Fruit fly (Drosophila melanogaster): ENCODE data around the gene CG42823.

Gene CG42823

DNA sequence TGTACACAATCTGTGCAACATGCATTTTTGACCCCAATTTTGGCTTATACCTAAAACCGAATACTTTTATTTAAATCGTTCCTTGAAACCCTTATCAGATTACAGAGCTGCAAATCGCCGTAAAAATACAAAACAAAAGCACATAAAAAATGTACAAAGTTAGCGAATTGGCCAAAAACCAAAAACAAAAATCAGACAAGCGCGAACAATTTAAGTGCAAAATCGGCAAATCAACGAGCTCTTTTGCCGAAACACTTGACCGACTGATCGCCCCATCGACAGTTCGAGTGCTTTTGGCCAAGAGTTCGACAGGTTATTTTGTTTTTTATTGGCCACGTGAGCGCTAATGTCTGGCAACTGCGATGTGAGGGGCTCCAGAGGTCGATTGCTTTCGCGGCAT lies 23.0 kb downstream of the CG42823 start:
- TF ChIP-seq pan (optimal IDR thresholded peaks at IDR 0.05) (no peak), Mio (GFP tag; optimal IDR thresholded peaks at IDR 0.05) (no peak), Dfd (GFP tag; optimal IDR thresholded peaks at IDR 0.05) (no peak), OdsH (GFP tag; optimal IDR thresholded peaks at IDR 0.05) (no peak), GATAd (GFP tag; optimal IDR thresholded peaks at IDR 0.05) (no peak), tai (GFP tag; optimal IDR thresholded peaks at IDR 0.05) (no peak), CG32264 (GFP tag; optimal IDR thresholded peaks at IDR 0.05) (no peak), woc (GFP tag; optimal IDR thresholded peaks at IDR 0.05) (no peak), dmrt93B (GFP tag; optimal IDR thresholded peaks at IDR 0.05) (no peak), psq (GFP tag; optimal IDR thresholded peaks at IDR 0.05) (no peak), ey (GFP tag; optimal IDR thresholded peaks at IDR 0.05) (no peak), Abd-B (GFP tag; optimal IDR thresholded peaks at IDR 0.05) (no peak), CrebA (GFP tag; optimal IDR thresholded peaks at IDR 0.05; ENCODE audit: borderline replicate concordance) (no peak), brk (GFP tag; optimal IDR thresholded peaks at IDR 0.05) (no peak), sv (GFP tag; optimal IDR thresholded peaks at IDR 0.05) (no peak), HLH106 (tag; optimal IDR thresholded peaks at IDR 0.05) (no peak), Sp1 (GFP tag; optimal IDR thresholded peaks at IDR 0.05) (no peak), Rel (GFP tag; optimal IDR thresholded peaks at IDR 0.05) (no peak), Rel (tag; optimal IDR thresholded peaks at IDR 0.05) (no peak), dl (GFP tag; optimal IDR thresholded peaks at IDR 0.05; ENCODE audit: insufficient read depth in 1 of 2, partially characterized antibody in 2 of 2) (no peak), Vsx2 (GFP tag; optimal IDR thresholded peaks at IDR 0.05; ENCODE audit: partially characterized antibody) (no peak)

DNA sequence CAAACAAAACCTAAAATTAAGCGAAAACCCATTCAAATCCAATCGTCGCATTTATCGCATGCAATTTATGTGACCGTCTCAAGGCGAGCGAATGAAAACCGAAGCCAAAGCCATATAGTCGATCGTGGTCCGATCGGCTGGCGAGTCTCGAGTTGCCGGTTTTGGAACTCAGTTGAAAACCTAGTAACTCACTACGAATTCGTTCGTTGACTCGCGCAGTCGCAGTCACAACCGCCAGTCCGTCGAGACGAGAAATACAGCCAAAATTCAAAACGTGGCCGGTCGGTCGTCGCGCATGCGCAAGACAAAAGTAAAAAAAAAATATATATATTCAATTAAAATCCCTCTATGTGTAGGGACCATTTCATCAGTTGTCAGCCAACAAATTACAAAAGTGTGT lies 25.2 kb downstream of the CG42823 start, which contains the start of gene lute:
TSS of gene lute (plus strand) at position 203 of the 400 bp plus-strand sequence.
- peak; percentile 21 for TF ChIP-seq fru (GFP tag; optimal IDR thresholded peaks at IDR 0.05)
- TF ChIP-seq woc (GFP tag; optimal IDR thresholded peaks at IDR 0.05), result no peak
- TF ChIP-seq CrebA (GFP tag; optimal IDR thresholded peaks at IDR 0.05; ENCODE audit: borderline replicate concordance), result peak; percentile 21
- TF ChIP-seq Vsx2 (GFP tag; optimal IDR thresholded peaks at IDR 0.05; ENCODE audit: partially characterized antibody), result peak; percentile 25

DNA sequence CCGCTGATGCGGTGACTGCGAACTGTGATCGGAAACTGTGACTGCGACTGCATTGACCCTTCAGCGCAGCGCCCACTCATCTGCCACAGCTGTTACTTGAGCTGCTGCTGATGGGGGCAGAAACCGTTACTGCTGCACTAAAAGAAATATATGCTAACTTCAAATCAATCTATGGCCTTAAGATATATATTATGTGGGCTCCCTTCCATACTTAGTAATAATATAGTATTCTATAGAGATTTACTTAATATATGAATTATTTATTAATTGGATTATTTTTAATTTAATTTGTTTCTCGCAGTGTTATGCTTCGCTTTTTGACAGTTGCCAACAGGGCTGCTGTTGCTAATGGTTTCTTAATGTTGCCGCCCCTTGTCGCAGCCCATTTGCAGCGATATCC lies 25.9 kb downstream of the CG42823 start:
- TF ChIP-seq foxo (GFP tag; optimal IDR thresholded peaks at IDR 0.05) (peak in 1 of 2 experiments; percentile 47), dmrt93B (GFP tag; optimal IDR thresholded peaks at IDR 0.05) (no peak), woc (GFP tag; optimal IDR thresholded peaks at IDR 0.05) (no peak), fru (GFP tag; optimal IDR thresholded peaks at IDR 0.05) (peak; percentile 8), HLH106 (tag; optimal IDR thresholded peaks at IDR 0.05) (peak; percentile 36)

DNA sequence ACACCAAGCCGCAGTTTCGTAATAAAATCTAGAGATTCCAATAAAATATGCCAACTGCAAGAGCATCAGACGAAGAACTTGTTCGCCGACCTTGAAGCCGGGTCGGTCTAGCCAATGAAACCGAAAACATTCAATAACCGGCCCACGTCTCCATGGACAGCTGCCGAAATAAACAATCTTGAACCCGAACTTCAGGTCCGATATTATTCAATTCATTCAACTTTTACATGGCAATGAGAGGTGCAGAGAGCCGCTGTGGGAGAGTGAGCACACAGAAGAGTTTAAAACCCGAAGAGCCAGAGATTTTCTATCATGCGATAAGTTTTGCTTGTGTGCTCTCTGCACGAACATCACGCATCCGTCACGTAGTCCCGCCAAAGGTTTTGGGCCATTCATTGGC lies 27.4 kb downstream of the CG42823 start:
- TF ChIP-seq ey (GFP tag; optimal IDR thresholded peaks at IDR 0.05) (no peak), fru (GFP tag; optimal IDR thresholded peaks at IDR 0.05) (no peak), dl (GFP tag; optimal IDR thresholded peaks at IDR 0.05; ENCODE audit: insufficient read depth in 1 of 2, partially characterized antibody in 2 of 2) (peak in 1 of 2 experiments; percentile 39), Dif (GFP tag; optimal IDR thresholded peaks at IDR 0.05; ENCODE audit: partially characterized antibody) (peak; percentile 18)

DNA sequence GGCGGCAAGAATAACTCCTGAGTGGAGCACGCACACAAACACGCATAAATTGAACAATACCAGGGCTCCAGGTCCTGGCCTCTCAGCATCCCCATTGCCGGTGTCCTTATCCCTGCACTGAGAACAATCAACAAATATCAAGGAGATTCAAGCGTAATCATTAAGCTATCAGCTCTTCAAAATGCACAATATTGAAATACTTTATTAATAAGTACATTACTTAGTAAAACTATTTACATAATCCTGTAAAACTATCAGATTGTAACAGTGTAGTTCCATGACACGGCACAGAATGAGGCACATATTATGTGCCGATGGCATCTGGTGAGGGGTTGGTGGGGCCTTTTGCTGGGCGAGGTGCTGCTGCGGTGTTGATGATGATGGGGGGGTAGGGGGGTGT lies 33.8 kb downstream of the CG42823 start:
- TF ChIP-seq jim (GFP tag; optimal IDR thresholded peaks at IDR 0.05) (no peak), foxo (GFP tag; optimal IDR thresholded peaks at IDR 0.05) (no peak), lola (GFP tag; optimal IDR thresholded peaks at IDR 0.05) (no peak), ey (GFP tag; optimal IDR thresholded peaks at IDR 0.05) (no peak), CG9705 (GFP tag; optimal IDR thresholded peaks at IDR 0.05) (no peak), N (GFP tag; optimal IDR thresholded peaks at IDR 0.05) (no peak), sage (GFP tag; optimal IDR thresholded peaks at IDR 0.05) (no peak), usp (GFP tag; optimal IDR thresholded peaks at IDR 0.05) (no peak), Abd-B (GFP tag; optimal IDR thresholded peaks at IDR 0.05) (no peak), Myc (optimal IDR thresholded peaks at IDR 0.05) (no peak), brk (GFP tag; optimal IDR thresholded peaks at IDR 0.05) (no peak), psq (GFP tag; optimal IDR thresholded peaks at IDR 0.05) (no peak), rgr (GFP tag; optimal IDR thresholded peaks at IDR 0.05) (no peak), Dfd (GFP tag; optimal IDR thresholded peaks at IDR 0.05) (no peak), br (GFP tag; optimal IDR thresholded peaks at IDR 0.05) (no peak), Hr83 (GFP tag; optimal IDR thresholded peaks at IDR 0.05; ENCODE audit: poor library complexity, severe bottlenecking) (no peak), dmrt93B (GFP tag; optimal IDR thresholded peaks at IDR 0.05) (no peak), tai (GFP tag; optimal IDR thresholded peaks at IDR 0.05) (no peak), dsf (GFP tag; optimal IDR thresholded peaks at IDR 0.05; ENCODE audit: borderline replicate concordance) (no peak), OdsH (GFP tag; optimal IDR thresholded peaks at IDR 0.05) (no peak)
